Worm (Caenorhabditis elegans): ENCODE data around the gene F46F5.1.

DNA sequence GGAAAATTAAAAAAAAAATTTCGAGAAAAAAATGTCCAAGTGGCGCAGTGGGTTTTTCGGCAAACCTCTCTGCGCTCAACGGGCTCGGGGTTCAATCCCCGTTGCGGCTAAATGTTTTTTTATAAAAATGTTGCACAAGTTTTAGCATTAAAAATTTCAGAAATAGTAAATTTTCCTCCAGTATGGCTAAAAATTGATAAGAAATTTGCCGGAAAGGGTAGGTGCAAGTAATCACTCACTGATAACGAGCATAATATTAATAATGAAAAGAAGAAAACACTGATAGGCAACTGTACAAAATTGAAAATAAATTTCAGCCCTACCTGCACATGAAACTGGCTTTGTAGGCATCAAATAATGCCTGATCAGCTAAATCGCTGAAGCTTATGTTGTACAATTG lies 27.3 kb downstream of the F46F5.1 start:
- TF ChIP-seq nhr-237 (tag; optimal IDR thresholded peaks at IDR 0.05) (no peak), nhr-76 (tag; optimal IDR thresholded peaks at IDR 0.05) (no peak), mls-2 (tag; optimal IDR thresholded peaks at IDR 0.05) (no peak), blmp-1 (tag; optimal IDR thresholded peaks at IDR 0.05) (no peak), mep-1 (tag; optimal IDR thresholded peaks at IDR 0.05) (no peak), ztf-11 (tag; optimal IDR thresholded peaks at IDR 0.05) (no peak), sptf-1 (tag; optimal IDR thresholded peaks at IDR 0.05) (no peak), pha-4 (tag; optimal IDR thresholded peaks at IDR 0.05) (no peak)

All from whole organism, mixed stage, embryonic.